Worm (Caenorhabditis elegans): Measurements from ENCODE around the gene F40G12.7.

DNA sequence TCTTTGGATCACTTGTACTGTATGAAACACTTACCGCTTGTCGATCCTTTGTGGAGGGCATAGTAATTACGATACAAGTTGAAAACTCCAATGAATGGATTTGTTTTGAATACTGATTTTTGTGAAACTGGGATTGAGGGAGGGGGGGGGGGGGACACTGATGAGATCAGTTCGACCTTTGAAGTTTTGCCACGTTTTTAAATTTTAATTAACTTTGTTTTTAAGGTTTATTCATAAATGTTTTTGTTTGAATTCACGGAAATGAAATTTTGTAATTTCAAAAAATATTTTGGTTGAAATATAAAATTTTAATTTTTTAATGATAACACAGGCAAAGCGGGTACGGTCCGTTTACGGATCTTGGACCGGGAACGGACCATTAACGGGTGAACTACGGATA, 38.4 kb upstream of the F40G12.7 start, which contains the start of gene ent-3:
- TF ChIP-seq eyg-1 (tag; optimal IDR thresholded peaks at IDR 0.05), result no peak
- no peak for TF ChIP-seq F13H6.1 (tag; optimal IDR thresholded peaks at IDR 0.05)
- no peak for TF ChIP-seq ceh-18 (tag; optimal IDR thresholded peaks at IDR 0.05)
